Worm (Caenorhabditis elegans) whole organism, early embryonic: ENCODE measurements around the gene scl-1.

ENCODE experiments used
- F13C5.2 ChIP-seq: sonication (generic microtip); optimal IDR thresholded peaks from 2 replicates; lab custom pipeline; 2017; ENCODE audit warnings: mild to moderate bottlenecking, missing genetic modification characterization, inconsistent platforms, missing compliant biosample characterization
- ama-1 ChIP-seq: fragments of 150-350 bp; optimal IDR thresholded peaks from 2 replicates; lab custom pipeline; 2014
- pes-1 ChIP-seq: fragments of 200-800 bp; sonication (Bioruptor generic); IDR thresholded peaks from 2 replicates; pipeline ENCODE4 v1.3.6; 2022; ENCODE audit warnings: missing genetic modification reagents, missing genetic modification characterization, missing compliant biosample characterization
- tbx-11 ChIP-seq: fragments of 200-800 bp; sonication (Bioruptor generic); IDR thresholded peaks from 2 replicates; pipeline ENCODE4 v1.3.6; 2022; ENCODE audit warnings: missing genetic modification characterization, missing compliant biosample characterization
- tra-4 ChIP-seq: sonication (generic microtip); optimal IDR thresholded peaks from 2 replicates; lab custom pipeline; 2017; ENCODE audit warnings: missing genetic modification characterization, missing compliant biosample characterization

DNA sequence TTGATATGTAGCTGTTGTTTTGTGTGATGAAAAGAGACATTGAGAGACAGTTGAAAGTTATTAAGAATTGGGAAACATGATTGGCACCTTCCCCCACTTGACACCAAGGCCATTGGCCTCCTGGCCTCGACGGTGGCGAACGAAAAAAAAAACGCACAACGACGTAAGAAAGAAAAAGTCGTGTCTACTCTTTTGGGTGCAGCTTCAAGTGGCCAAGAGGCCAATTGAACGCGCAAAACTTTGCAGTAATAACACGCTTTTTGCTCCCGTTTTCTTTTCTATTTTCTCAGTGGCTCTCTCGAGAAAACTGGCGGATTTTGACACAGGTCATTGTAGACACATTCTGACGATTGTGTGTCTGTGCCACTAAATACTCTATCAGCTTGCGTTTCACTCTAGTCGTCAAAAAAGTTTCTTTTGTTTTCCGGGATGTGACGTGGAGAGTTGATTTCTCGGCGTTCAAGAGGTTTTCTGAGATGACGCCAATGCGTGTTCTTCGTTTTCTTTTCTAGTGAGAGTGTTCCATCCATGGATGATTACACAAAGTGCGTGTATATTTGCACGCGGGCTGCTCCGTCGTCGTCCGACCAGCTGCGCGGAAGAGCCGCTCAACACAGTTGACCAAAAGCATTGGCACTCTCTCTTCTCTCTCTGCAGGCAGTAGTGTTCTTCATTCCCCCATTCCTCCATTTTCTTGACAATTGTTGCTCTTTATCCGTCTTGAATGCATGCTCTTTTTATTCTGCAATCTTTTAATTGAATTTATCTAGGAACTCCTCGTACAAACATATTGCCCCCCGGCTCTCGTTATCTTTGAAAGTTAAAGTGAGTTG lies 25.4 kb upstream of the scl-1 start:
- TF ChIP-seq tbx-11 (GFP tag; lab: Robert Waterston, UW) (no peak), F13C5.2 (tag; lab: Kevin White, UChicago) (peak; percentile 12), ama-1 (lab: Kevin White, UChicago) (no peak), pes-1 (no peak), tra-4 (tag; lab: Kevin White, UChicago) (no peak)
